Worm (Caenorhabditis elegans) whole organism, L1 larva: ENCODE data around the gene F28C1.3.

Experiments used
- ceh-82 ChIP-seq, 3 experiments: fragments of 150-350 bp in 1 of 3; sonication (generic microtip) in 2 of 3; optimal IDR thresholded peaks; 2 replicates each; lab custom pipeline; 2014 to 2017; ENCODE audit warnings: missing biosample characterization in 3 of 3, missing genetic modification characterization in 3 of 3
- ceh-88 ChIP-seq: fragments of 200-800 bp; sonication (Bioruptor generic); IDR thresholded peaks from 2 replicates; pipeline ENCODE4 v1.3.6; 2022; ENCODE audit warnings: missing genetic modification characterization, missing compliant biosample characterization
- egl-27 ChIP-seq, 2 experiments: fragments of 150-350 bp in 1 of 2; sonication (generic microtip); optimal IDR thresholded peaks; 3 replicates each; lab custom pipeline; 2017 to 2018; ENCODE audit warnings: missing biosample characterization in 2 of 2, missing genetic modification characterization in 2 of 2, missing genetic modification reagents in 2 of 2
- nhr-237 ChIP-seq: fragments of 150-350 bp; optimal IDR thresholded peaks from 2 replicates; lab custom pipeline; 2014; ENCODE audit warnings: missing biosample characterization, missing genetic modification characterization
- snpc-4 ChIP-seq: fragments of 150-350 bp; optimal IDR thresholded peaks from 2 replicates; lab custom pipeline; 2014; ENCODE audit warnings: missing biosample characterization, missing genetic modification characterization
- ztf-11 ChIP-seq, 2 experiments: sonication (generic microtip); optimal IDR thresholded peaks; 2 replicates each; lab custom pipeline; 2016 to 2017; ENCODE audit warnings: missing genetic modification characterization in 2 of 2, missing biosample characterization in 1 of 2, missing compliant biosample characterization in 1 of 2

DNA sequence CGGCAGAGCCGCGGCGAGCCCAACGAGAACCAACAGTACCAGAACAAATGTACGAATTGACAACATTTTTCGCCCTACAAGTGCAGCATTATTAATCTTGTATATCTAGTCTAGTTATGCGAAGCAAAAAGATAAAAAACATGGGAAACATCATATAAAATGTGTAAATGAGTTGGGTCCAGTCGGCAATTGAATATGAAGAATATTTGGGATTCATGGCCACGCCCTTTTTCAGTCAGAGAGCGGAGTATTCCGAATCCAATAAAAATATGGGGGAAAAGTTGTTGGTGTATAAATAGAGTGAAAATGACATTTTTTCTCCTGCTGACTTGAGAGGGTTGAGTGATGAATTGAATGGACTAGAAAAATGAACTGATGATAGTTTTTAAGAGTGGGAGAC lies 37.7 kb downstream of the F28C1.3 start, which contains the start of gene nlp-46:
- TF ChIP-seq ceh-82 (tag; optimal IDR thresholded peaks at IDR 0.05; lab: Kevin White, UChicago) (no peak), ceh-88 (no peak), ztf-11 (tag; optimal IDR thresholded peaks at IDR 0.05; lab: Kevin White, UChicago) (no peak), egl-27 (tag; optimal IDR thresholded peaks at IDR 0.05; lab: Kevin White, UChicago) (no peak), snpc-4 (tag; lab: Kevin White, UChicago) (no peak), nhr-237 (tag; lab: Kevin White, UChicago) (no peak)
